Fruit fly (Drosophila melanogaster): Measurements from ENCODE around the gene mei-217.

The mei-217 gene

DNA sequence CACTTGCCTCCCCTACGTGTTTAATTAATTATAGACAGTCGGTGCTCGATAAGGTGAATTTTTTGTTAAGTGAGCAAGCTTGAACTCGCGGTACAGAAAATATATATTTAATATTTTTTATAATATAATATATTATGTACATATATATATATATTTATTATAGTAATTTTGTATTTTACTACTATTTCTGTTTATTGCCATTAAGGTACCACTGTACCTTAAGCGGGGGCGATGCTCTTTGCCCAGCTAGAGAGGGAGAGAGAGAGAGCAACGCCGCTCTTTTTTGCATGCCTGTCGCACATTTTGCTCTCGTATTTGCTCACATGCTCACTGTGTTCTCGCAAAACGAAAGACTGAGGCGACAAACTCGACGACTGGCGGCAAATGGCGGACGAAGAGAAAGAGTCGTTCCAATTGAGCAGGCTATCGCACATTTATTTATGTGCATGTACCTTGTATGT, 27.7 kb upstream of the mei-217 start (continued):
- 0 out of 2 replicates have a peak, but pooled peaks have one; percentile 32 for TF ChIP-seq E2f1 (GFP tag; IDR thresholded peaks at IDR 0.05)
- TF ChIP-seq Dll (GFP tag; IDR thresholded peaks at IDR 0.05; ENCODE audit: partially characterized antibody) = no peak
- peak; percentile 39 for TF ChIP-seq CG10209 (GFP tag; optimal IDR thresholded peaks at IDR 0.05)
- TF ChIP-seq ATbp (GFP tag; optimal IDR thresholded peaks at IDR 0.05) = no peak
- TF ChIP-seq CG6683 (GFP tag; optimal IDR thresholded peaks at IDR 0.05) = no peak
- TF ChIP-seq Fer3 (tag; optimal IDR thresholded peaks at IDR 0.05) = peak; percentile 58
- TF ChIP-seq repo (GFP tag; optimal IDR thresholded peaks at IDR 0.05) = no peak
- peak; percentile 65 for TF ChIP-seq CG7839 (tag; optimal IDR thresholded peaks at IDR 0.05)
- no peak for TF ChIP-seq chn (GFP tag; optimal IDR thresholded peaks at IDR 0.05)
- TF ChIP-seq CG4730 (GFP tag; IDR thresholded peaks at IDR 0.05) = 0 out of 2 replicates have a peak, but pooled peaks have one; percentile 24
- peak; percentile 25 for TF ChIP-seq nmo (GFP tag; optimal IDR thresholded peaks at IDR 0.05)
- TF ChIP-seq disco-r (GFP tag; optimal IDR thresholded peaks at IDR 0.05) = no peak
- TF ChIP-seq kah (GFP tag; optimal IDR thresholded peaks at IDR 0.05) = no peak
- TF ChIP-seq HmgZ (tag; optimal IDR thresholded peaks at IDR 0.05) = no peak
- TF ChIP-seq TFAM (GFP tag; optimal IDR thresholded peaks at IDR 0.05) = no peak
- TF ChIP-seq CG1529 (GFP tag; optimal IDR thresholded peaks at IDR 0.05) = no peak
- peak; percentile 45 for TF ChIP-seq CoRest (tag; optimal IDR thresholded peaks at IDR 0.05)
- TF ChIP-seq esg (GFP tag; conservative IDR thresholded peaks at IDR 0.05) = no peak; the same call in 1 of the 2 replicates
- no peak for TF ChIP-seq CG6654 (GFP tag; optimal IDR thresholded peaks at IDR 0.05)
- TF ChIP-seq CG12391 (tag; optimal IDR thresholded peaks at IDR 0.05) = peak; percentile 39
- no peak for TF ChIP-seq az2 (GFP tag; optimal IDR thresholded peaks at IDR 0.05)
- TF ChIP-seq lov (optimal IDR thresholded peaks at IDR 0.05) = no peak
- TF ChIP-seq lov (GFP tag; IDR thresholded peaks at IDR 0.05) = no peak
- TF ChIP-seq sd (tag; optimal IDR thresholded peaks at IDR 0.05) = no peak
- TF ChIP-seq Gug (GFP tag; IDR thresholded peaks at IDR 0.05) = no peak
- TF ChIP-seq ara (GFP tag; IDR thresholded peaks at IDR 0.05) = no peak
- peak; percentile 56 for TF ChIP-seq CG17385 (GFP tag; optimal IDR thresholded peaks at IDR 0.05)
- peak; percentile 49 for TF ChIP-seq CG3847 (GFP tag; IDR thresholded peaks at IDR 0.05)
- TF ChIP-seq trh (GFP tag; optimal IDR thresholded peaks at IDR 0.05) = no peak
- no peak for TF ChIP-seq BEAF-32 (GFP tag; optimal IDR thresholded peaks at IDR 0.05)
- TF ChIP-seq CG9609 (GFP tag; optimal IDR thresholded peaks at IDR 0.05) = no peak
- no peak for TF ChIP-seq Atf-2 (GFP tag; optimal IDR thresholded peaks at IDR 0.05)
- TF ChIP-seq Dref (GFP tag; IDR thresholded peaks at IDR 0.05) = no peak
- no peak for TF ChIP-seq CG12744 (GFP tag; optimal IDR thresholded peaks at IDR 0.05)
- no peak for TF ChIP-seq ftz-f1 (GFP tag; optimal IDR thresholded peaks at IDR 0.05)
- no peak for TF ChIP-seq CG1647 (GFP tag; optimal IDR thresholded peaks at IDR 0.05)
- peak in 1 of 2 experiments; percentile 66 for TF ChIP-seq bsh (GFP tag; optimal IDR thresholded peaks at IDR 0.05)
- no peak for TF ChIP-seq H15 (GFP tag; IDR thresholded peaks at IDR 0.05)
- TF ChIP-seq vfl (GFP tag; optimal IDR thresholded peaks at IDR 0.05) = no peak
- TF ChIP-seq CG15269 (tag; optimal IDR thresholded peaks at IDR 0.05) = peak; percentile 73
- TF ChIP-seq caup (GFP tag; optimal IDR thresholded peaks at IDR 0.05; ENCODE audit: severe bottlenecking) = peak; percentile 36
- TF ChIP-seq tx (GFP tag; optimal IDR thresholded peaks at IDR 0.05) = no peak
- no peak for TF ChIP-seq eve (GFP tag; optimal IDR thresholded peaks at IDR 0.05)
- peak; percentile 57 for TF ChIP-seq PHDP (tag; optimal IDR thresholded peaks at IDR 0.05)
- no peak for TF ChIP-seq CG14860 (GFP tag; IDR thresholded peaks at IDR 0.05; ENCODE audit: partially characterized antibody)
- TF ChIP-seq dmrt99B (tag; optimal IDR thresholded peaks at IDR 0.05) = peak; percentile 50
- peak; percentile 72 for TF ChIP-seq CG13296 (GFP tag; optimal IDR thresholded peaks at IDR 0.05)
- TF ChIP-seq sr (GFP tag; IDR thresholded peaks at IDR 0.05) = no peak
- TF ChIP-seq gro (GFP tag; optimal IDR thresholded peaks at IDR 0.05) = no peak
- TF ChIP-seq CG14441 (GFP tag; IDR thresholded peaks at IDR 0.05) = peak; percentile 49; the same call in 1 of the 2 replicates
- TF ChIP-seq CG10462 (GFP tag; optimal IDR thresholded peaks at IDR 0.05) = no peak
